Worm (Caenorhabditis elegans): ENCODE results near the gene ZK1055.7.

DNA sequence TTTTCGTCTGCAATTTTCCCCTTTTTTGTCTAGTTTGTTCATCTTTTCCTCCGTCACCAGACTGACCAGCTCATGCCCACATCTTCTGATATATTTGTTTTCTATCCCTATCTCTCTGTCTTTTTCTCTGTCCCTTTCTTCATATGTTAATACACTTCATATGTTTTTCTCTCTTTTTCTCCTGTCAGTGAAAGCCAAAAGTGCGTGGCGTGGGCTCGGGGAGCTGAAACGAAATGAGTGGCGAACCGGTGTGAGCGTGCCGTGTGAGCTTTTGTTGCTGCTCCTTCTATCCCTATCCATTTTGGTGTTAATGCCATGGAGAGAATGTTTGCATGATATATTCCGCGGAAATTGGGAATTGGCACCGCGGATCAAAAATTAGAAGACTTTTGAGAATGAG lies 26.7 kb upstream of the ZK1055.7 start:
- TF ChIP-seq egl-27 (tag; optimal IDR thresholded peaks at IDR 0.05), result no peak
- no peak for TF ChIP-seq skn-1 (tag; optimal IDR thresholded peaks at IDR 0.05)
- no peak for TF ChIP-seq aly-2 (tag; optimal IDR thresholded peaks at IDR 0.05)
- TF ChIP-seq unc-62 (GFP tag; optimal IDR thresholded peaks at IDR 0.05), result no peak
- TF ChIP-seq ceh-82 (tag; optimal IDR thresholded peaks at IDR 0.05), result no peak
- TF ChIP-seq lin-39 (tag; optimal IDR thresholded peaks at IDR 0.05), result no peak
- no peak for TF ChIP-seq ZK546.5 (tag; optimal IDR thresholded peaks at IDR 0.05)
- no peak for TF ChIP-seq unc-39 (tag; optimal IDR thresholded peaks at IDR 0.05)
- no peak for TF ChIP-seq ceh-16 (tag; optimal IDR thresholded peaks at IDR 0.05)
- TF ChIP-seq snpc-4 (tag; optimal IDR thresholded peaks at IDR 0.05), result no peak

All from whole organism, L2 larva.